Fruit fly (Drosophila melanogaster) whole organism, embryonic: ENCODE data around the gene sordd2.

Source experiments
- BEAF-32 ChIP-seq: fragments of 200-800 bp; sonication (Bioruptor generic); optimal IDR thresholded peaks from 3 replicates; lab custom pipeline; 2017; ENCODE audit warnings: missing biosample characterization, missing genetic modification characterization, mild to moderate bottlenecking, moderate library complexity, missing genetic modification reagents
- CG1024 ChIP-seq: fragments of 200-800 bp; sonication (Bioruptor generic); IDR thresholded peaks from 2 replicates; pipeline ENCODE4 v1.3.6; 2022; ENCODE audit warnings: missing biosample characterization, missing genetic modification characterization
- CG10959 ChIP-seq: fragments of 200-800 bp; sonication (Bioruptor generic); IDR thresholded peaks from 2 replicates; pipeline ENCODE4 v1.3.6; 2022; ENCODE audit warnings: missing biosample characterization, missing genetic modification characterization
- CG13287 ChIP-seq: fragments of 200-800 bp; sonication (Bioruptor generic); IDR thresholded peaks from 2 replicates; pipeline ENCODE4 v1.3.6; 2022; ENCODE audit warnings: missing biosample characterization, missing genetic modification characterization; ENCODE audit not compliant: partially characterized antibody
- CG14860 ChIP-seq: fragments of 200-800 bp; sonication (Bioruptor generic); IDR thresholded peaks from 3 replicates; pipeline ENCODE4 v1.3.6; 2022; ENCODE audit warnings: missing biosample characterization, missing genetic modification characterization; ENCODE audit not compliant: partially characterized antibody
- CG14965 ChIP-seq: fragments of 200-800 bp; sonication (Bioruptor generic); optimal IDR thresholded peaks from 2 replicates; lab custom pipeline; 2016; ENCODE audit warnings: missing biosample characterization, missing genetic modification characterization, borderline replicate concordance
- CG16813 ChIP-seq: fragments of 200-800 bp; sonication (Bioruptor generic); IDR thresholded peaks from 3 replicates; pipeline ENCODE4 v1.3.6; 2022; ENCODE audit warnings: missing biosample characterization, missing genetic modification characterization; ENCODE audit not compliant: partially characterized antibody
- CG17361 ChIP-seq: fragments of 200-800 bp; sonication (Bioruptor generic); IDR thresholded peaks from 3 replicates; pipeline ENCODE4 v1.3.6; 2022; ENCODE audit warnings: missing biosample characterization, missing genetic modification characterization
- CG34224 ChIP-seq: fragments of 200-800 bp; sonication (Bioruptor generic); IDR thresholded peaks from 3 replicates; pipeline ENCODE4 v1.3.6; 2022; ENCODE audit warnings: missing biosample characterization, missing genetic modification characterization; ENCODE audit not compliant: partially characterized antibody
- CG42726 ChIP-seq: fragments of 200-800 bp; sonication (Bioruptor generic); IDR thresholded peaks from 2 replicates; pipeline ENCODE4 v1.3.6; 2022; ENCODE audit warnings: missing biosample characterization, missing genetic modification characterization; ENCODE audit not compliant: partially characterized antibody
- CG6791 ChIP-seq: fragments of 200-800 bp; sonication (Bioruptor generic); IDR thresholded peaks from 3 replicates; pipeline ENCODE4 v1.3.6; 2022; ENCODE audit warnings: missing biosample characterization, missing genetic modification characterization; ENCODE audit not compliant: partially characterized antibody
- CG7963 ChIP-seq: fragments of 200-800 bp; sonication (Bioruptor generic); IDR thresholded peaks from 3 replicates; pipeline ENCODE4 v1.3.6; 2022; ENCODE audit warnings: missing biosample characterization, missing genetic modification characterization; ENCODE audit not compliant: partially characterized antibody
- Dll ChIP-seq: fragments of 200-800 bp; sonication (Bioruptor generic); IDR thresholded peaks from 4 replicates; pipeline ENCODE4 v1.3.6; 2022; ENCODE audit warnings: missing biosample characterization, missing genetic modification characterization; ENCODE audit not compliant: partially characterized antibody
- Doc3 ChIP-seq: fragments of 200-800 bp; sonication (Bioruptor generic); IDR thresholded peaks from 3 replicates; pipeline ENCODE4 v1.3.6; 2022; ENCODE audit warnings: missing biosample characterization, missing genetic modification characterization; ENCODE audit not compliant: partially characterized antibody
- Dp ChIP-seq: fragments of 200-800 bp; sonication (Bioruptor generic); optimal IDR thresholded peaks from 2 replicates; lab custom pipeline; 2018; ENCODE audit warnings: missing biosample characterization, mild to moderate bottlenecking, missing genetic modification characterization, moderate library complexity
- Dref ChIP-seq: fragments of 200-800 bp; sonication (Bioruptor generic); IDR thresholded peaks from 2 replicates; pipeline ENCODE4 v1.3.6; 2022; ENCODE audit warnings: missing biosample characterization, missing genetic modification characterization
- Fer3 ChIP-seq: fragments of 200-800 bp; sonication (Bioruptor generic); optimal IDR thresholded peaks from 2 replicates; lab custom pipeline; 2018; ENCODE audit warnings: missing biosample characterization, mild to moderate bottlenecking, missing genetic modification characterization, moderate library complexity
- HLH4C ChIP-seq: fragments of 200-800 bp; sonication (Bioruptor generic); IDR thresholded peaks from 3 replicates; pipeline ENCODE4 v1.3.6; 2022; ENCODE audit warnings: missing biosample characterization, missing genetic modification characterization; ENCODE audit not compliant: partially characterized antibody
- Max ChIP-seq: fragments of 200-800 bp; sonication (Bioruptor generic); optimal IDR thresholded peaks from 2 replicates; lab custom pipeline; 2016; ENCODE audit warnings: missing biosample characterization, mild to moderate bottlenecking, missing genetic modification characterization
- Scr ChIP-seq: fragments of 200-800 bp; sonication (Bioruptor generic); IDR thresholded peaks from 2 replicates; pipeline ENCODE4 v1.3.6; 2022; ENCODE audit warnings: missing biosample characterization, missing genetic modification characterization; ENCODE audit not compliant: partially characterized antibody
- dimm ChIP-seq: fragments of 200-800 bp; sonication (Bioruptor generic); IDR thresholded peaks from 2 replicates; pipeline ENCODE4 v1.3.6; 2022; ENCODE audit warnings: missing biosample characterization, missing genetic modification characterization
- ems ChIP-seq: fragments of 200-800 bp; sonication (Bioruptor generic); optimal IDR thresholded peaks from 3 replicates; lab custom pipeline; 2016; ENCODE audit warnings: missing biosample characterization, missing genetic modification characterization
- fu2 ChIP-seq: fragments of 200-800 bp; sonication (Bioruptor generic); optimal IDR thresholded peaks from 2 replicates; lab custom pipeline; 2016; ENCODE audit warnings: missing biosample characterization, missing genetic modification characterization
- hbn ChIP-seq: fragments of 200-800 bp; sonication (Bioruptor generic); IDR thresholded peaks from 2 replicates; pipeline ENCODE4 v1.3.6; 2022; ENCODE audit warnings: missing biosample characterization, missing genetic modification characterization; ENCODE audit not compliant: partially characterized antibody
- insv ChIP-seq, 2 experiments: fragments of 200-800 bp; sonication (Bioruptor generic); optimal IDR thresholded peaks; 3 replicates each; lab custom pipeline; 2016 to 2018; ENCODE audit warnings: missing biosample characterization in 2 of 2, missing genetic modification characterization in 2 of 2
- knrl ChIP-seq: fragments of 200-800 bp; sonication (Bioruptor generic); IDR thresholded peaks from 3 replicates; pipeline ENCODE4 v1.3.6; 2022; ENCODE audit warnings: missing biosample characterization, missing genetic modification characterization; ENCODE audit not compliant: partially characterized antibody
- luna ChIP-seq: fragments of 200-800 bp; sonication (Bioruptor generic); optimal IDR thresholded peaks from 2 replicates; lab custom pipeline; 2016; ENCODE audit warnings: missing biosample characterization, missing genetic modification characterization
- mld ChIP-seq: fragments of 200-800 bp; sonication (Bioruptor generic); IDR thresholded peaks from 3 replicates; pipeline ENCODE4 v1.3.6; 2022; ENCODE audit warnings: missing biosample characterization, missing genetic modification characterization; ENCODE audit not compliant: partially characterized antibody
- nerfin-2 ChIP-seq: fragments of 200-800 bp; sonication (Bioruptor generic); IDR thresholded peaks from 2 replicates; pipeline ENCODE4 v1.3.6; 2022; ENCODE audit warnings: missing biosample characterization, missing genetic modification characterization; ENCODE audit not compliant: partially characterized antibody
- oc ChIP-seq: fragments of 200-800 bp; sonication (Bioruptor generic); optimal IDR thresholded peaks from 2 replicates; lab custom pipeline; 2018; ENCODE audit warnings: missing biosample characterization, mild to moderate bottlenecking, missing genetic modification characterization, moderate library complexity
- onecut ChIP-seq: fragments of 200-800 bp; sonication (Bioruptor generic); IDR thresholded peaks from 2 replicates; pipeline ENCODE4 v1.3.6; 2022; ENCODE audit warnings: missing biosample characterization, missing genetic modification characterization
- pita ChIP-seq: fragments of 200-800 bp; sonication (Bioruptor generic); optimal IDR thresholded peaks from 2 replicates; lab custom pipeline; 2017; ENCODE audit warnings: missing biosample characterization, mild to moderate bottlenecking, missing genetic modification characterization
- pnt ChIP-seq: fragments of 200-800 bp; sonication (Bioruptor generic); optimal IDR thresholded peaks from 3 replicates; lab custom pipeline; 2016; ENCODE audit warnings: missing biosample characterization, missing genetic modification characterization
- schlank ChIP-seq: fragments of 200-800 bp; sonication (Bioruptor generic); optimal IDR thresholded peaks from 2 replicates; lab custom pipeline; 2018; ENCODE audit warnings: missing biosample characterization, mild to moderate bottlenecking, missing genetic modification characterization
- sna ChIP-seq: fragments of 200-800 bp; sonication (Bioruptor generic); IDR thresholded peaks from 2 replicates; pipeline ENCODE4 v1.3.6; 2022; ENCODE audit warnings: missing biosample characterization, missing genetic modification characterization; ENCODE audit not compliant: partially characterized antibody
- unc-4 ChIP-seq: fragments of 200-800 bp; sonication (Bioruptor generic); IDR thresholded peaks from 2 replicates; pipeline ENCODE4 v1.3.6; 2022; ENCODE audit warnings: missing biosample characterization, missing genetic modification characterization; ENCODE audit not compliant: partially characterized antibody
- vnd ChIP-seq: fragments of 200-800 bp; sonication (Bioruptor generic); IDR thresholded peaks from 3 replicates; pipeline ENCODE4 v1.3.6; 2022; ENCODE audit warnings: missing biosample characterization, missing genetic modification characterization; ENCODE audit not compliant: partially characterized antibody
- zen ChIP-seq: fragments of 200-800 bp; sonication (Bioruptor generic); optimal IDR thresholded peaks from 3 replicates; lab custom pipeline; 2018; ENCODE audit warnings: missing biosample characterization, mild to moderate bottlenecking, missing genetic modification characterization, moderate library complexity
- zen2 ChIP-seq: fragments of 200-800 bp; sonication (Bioruptor generic); IDR thresholded peaks from 3 replicates; pipeline ENCODE4 v1.3.6; 2022; ENCODE audit warnings: missing biosample characterization, missing genetic modification characterization; ENCODE audit not compliant: partially characterized antibody

Gene sordd2

DNA sequence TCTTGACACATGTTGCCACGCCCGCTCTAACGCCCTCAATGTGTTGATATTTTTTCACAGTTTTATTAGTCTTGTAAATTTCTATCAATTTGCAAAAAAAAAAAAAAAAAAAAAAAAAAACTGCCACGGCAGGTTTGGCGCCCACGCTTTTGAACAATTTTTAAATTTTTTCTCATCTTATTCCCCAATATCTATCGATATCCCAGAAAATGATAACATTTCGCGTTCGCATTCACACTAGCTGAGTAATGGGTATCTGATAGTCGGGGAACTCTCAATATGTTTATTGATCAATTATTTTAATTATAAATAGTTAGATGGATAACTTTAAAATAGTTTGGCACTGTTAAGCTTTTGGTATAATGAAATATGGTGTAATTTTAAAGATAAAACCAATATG, 42.4 kb upstream of the sordd2 start (continued):
- TF ChIP-seq Dref (GFP tag; lab: Robert Waterston, UW) (peak; percentile 37; the same call in 1 of the 2 replicates), Scr (peak; percentile 76), vnd (GFP tag; lab: Robert Waterston, UW) (peak; percentile 94), unc-4 (GFP tag; lab: Robert Waterston, UW) (peak; percentile 47), zen2 (peak; percentile 90; the same call in 2 of the 3 replicates), CG7963 (GFP tag; lab: Robert Waterston, UW) (peak; percentile 99), CG34224 (GFP tag; lab: Robert Waterston, UW) (peak; percentile 60; the same call in 2 of the 3 replicates), dimm (no peak), ems (GFP tag; lab: Kevin White, UChicago) (no peak), knrl (GFP tag; lab: Robert Waterston, UW) (peak; percentile 64; the same call in 2 of the 3 replicates), CG13287 (GFP tag; lab: Robert Waterston, UW) (peak; percentile 81), Fer3 (tag; lab: Kevin White, UChicago) (no peak), schlank (no peak), CG14860 (GFP tag; lab: Robert Waterston, UW) (peak; percentile 98), nerfin-2 (GFP tag; lab: Robert Waterston, UW) (peak; percentile 96), CG14965 (GFP tag; lab: Kevin White, UChicago) (no peak), CG6791 (GFP tag; lab: Robert Waterston, UW) (peak; percentile 99), CG16813 (GFP tag; lab: Robert Waterston, UW) (peak; percentile 95), luna (GFP tag; lab: Kevin White, UChicago) (no peak), hbn (GFP tag; lab: Robert Waterston, UW) (peak; percentile 44; the same call in 1 of the 2 replicates), Dp (GFP tag; lab: Kevin White, UChicago) (peak; percentile 55), Dll (GFP tag; lab: Robert Waterston, UW) (peak; percentile 65; the same call in 3 of the 4 replicates), CG42726 (peak; percentile 24; the same call in 1 of the 2 replicates), sna (GFP tag; lab: Robert Waterston, UW) (peak; percentile 73), onecut (GFP tag; lab: Robert Waterston, UW) (no peak), HLH4C (GFP tag; lab: Robert Waterston, UW) (peak; percentile 100), mld (GFP tag; lab: Robert Waterston, UW) (peak; percentile 98)

- peak; percentile 19 for TF ChIP-seq BEAF-32 (GFP tag; lab: Kevin White, UChicago)
- TF ChIP-seq CG10959, result no peak
- no peak for TF ChIP-seq CG17361 (GFP tag; lab: Robert Waterston, UW)
- TF ChIP-seq Dp (GFP tag; lab: Kevin White, UChicago), result no peak
- TF ChIP-seq insv (GFP tag; optimal IDR thresholded peaks at IDR 0.05; lab: Kevin White, UChicago), result peak in 1 of 2 experiments; percentile 93
- peak; percentile 23 for TF ChIP-seq zen
- no peak for TF ChIP-seq HLH4C (GFP tag; lab: Robert Waterston, UW)
- TF ChIP-seq pita (GFP tag; lab: Kevin White, UChicago), result peak; percentile 29
- no peak for TF ChIP-seq nerfin-2 (GFP tag; lab: Robert Waterston, UW)
Observed at dm6 chrX:15840003-15840402, 41.0 kb upstream of the sordd2 start.

DNA sequence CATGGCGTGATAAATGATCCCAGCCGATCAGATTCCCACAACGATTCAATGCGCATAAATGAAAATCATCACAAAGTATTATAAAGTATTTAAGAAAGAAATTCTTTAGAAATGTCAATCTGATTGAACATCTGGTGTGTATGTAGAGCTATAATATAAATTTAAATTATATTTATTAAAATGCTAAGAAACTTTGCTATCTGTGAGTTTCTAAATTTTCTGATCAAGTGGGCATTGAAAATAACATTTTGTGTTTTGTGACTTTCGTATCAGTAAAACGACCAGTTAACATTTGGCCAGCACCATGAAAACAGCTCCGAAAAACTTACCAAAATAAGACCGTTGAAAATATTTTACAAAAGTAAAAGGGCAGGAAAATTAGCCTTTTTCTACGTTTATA, 38.6 kb upstream of the sordd2 start, which contains the start of gene CG8565:
TSS of gene CG8565 (plus strand) at position 301 of the 400 bp plus-strand sequence.
- TF ChIP-seq oc (tag; lab: Kevin White, UChicago) (no peak), Doc3 (GFP tag; lab: Robert Waterston, UW) (no peak), pnt (GFP tag; lab: Kevin White, UChicago) (no peak), Max (no peak), CG1024 (GFP tag; lab: Robert Waterston, UW) (no peak), fu2 (GFP tag; lab: Kevin White, UChicago) (no peak)
